Worm (Caenorhabditis elegans) whole organism, early embryonic: ENCODE measurements around the gene tni-1.

Experiments used
- B0310.2 ChIP-seq: sonication (generic microtip); optimal IDR thresholded peaks from 2 replicates; lab custom pipeline; 2016; ENCODE audit warnings: mild to moderate bottlenecking, missing genetic modification characterization, missing compliant biosample characterization
- F13C5.2 ChIP-seq: sonication (generic microtip); optimal IDR thresholded peaks from 2 replicates; lab custom pipeline; 2017; ENCODE audit warnings: mild to moderate bottlenecking, missing genetic modification characterization, inconsistent platforms, missing compliant biosample characterization
- aly-1 ChIP-seq: sonication (generic microtip); optimal IDR thresholded peaks from 2 replicates; lab custom pipeline; 2016; ENCODE audit warnings: missing genetic modification characterization, missing compliant biosample characterization
- ama-1 ChIP-seq: fragments of 150-350 bp; optimal IDR thresholded peaks from 2 replicates; lab custom pipeline; 2014
- ceh-13 ChIP-seq: fragments of 200-800 bp; sonication (Bioruptor generic); optimal IDR thresholded peaks from 2 replicates; lab custom pipeline; 2018; ENCODE audit warnings: mild to moderate bottlenecking, missing genetic modification characterization, missing compliant biosample characterization
- ceh-36 ChIP-seq: sonication (generic microtip); optimal IDR thresholded peaks from 2 replicates; lab custom pipeline; 2016; ENCODE audit warnings: missing genetic modification characterization, inconsistent platforms, missing compliant biosample characterization
- ets-7 ChIP-seq: sonication (generic microtip); optimal IDR thresholded peaks from 2 replicates; lab custom pipeline; 2016; ENCODE audit warnings: missing genotype, missing genetic modification characterization, missing compliant biosample characterization
- flt-1 ChIP-seq: fragments of 200-800 bp; sonication (Bioruptor generic); IDR thresholded peaks from 2 replicates; pipeline ENCODE4 v1.3.6; 2022; ENCODE audit warnings: missing genetic modification characterization, missing compliant biosample characterization
- hmbx-1 ChIP-seq: sonication (generic microtip); optimal IDR thresholded peaks from 2 replicates; lab custom pipeline; 2016; ENCODE audit warnings: mild to moderate bottlenecking, missing genetic modification characterization, missing compliant biosample characterization
- hmg-4 ChIP-seq: fragments of 200-800 bp; sonication (Bioruptor generic); optimal IDR thresholded peaks from 2 replicates; lab custom pipeline; 2018; ENCODE audit warnings: mild to moderate bottlenecking, missing genetic modification characterization, missing compliant biosample characterization
- hnd-1 ChIP-seq: sonication (generic microtip); optimal IDR thresholded peaks from 2 replicates; lab custom pipeline; 2016; ENCODE audit warnings: missing genetic modification characterization, missing compliant biosample characterization
- pes-1 ChIP-seq: fragments of 200-800 bp; sonication (Bioruptor generic); IDR thresholded peaks from 2 replicates; pipeline ENCODE4 v1.3.6; 2022; ENCODE audit warnings: missing genetic modification reagents, missing genetic modification characterization, missing compliant biosample characterization
- scrt-1 ChIP-seq: fragments of 200-800 bp; sonication (Bioruptor generic); IDR thresholded peaks from 2 replicates; pipeline ENCODE4 v1.3.6; 2022; ENCODE audit warnings: missing genetic modification characterization, missing compliant biosample characterization
- sea-1 ChIP-seq: fragments of 200-800 bp; sonication (Bioruptor generic); conservative IDR thresholded peaks from 2 replicates; pipeline ENCODE4 v1.3.6; 2022; ENCODE audit warnings: missing genetic modification characterization, missing compliant biosample characterization
- tbx-11 ChIP-seq: fragments of 200-800 bp; sonication (Bioruptor generic); IDR thresholded peaks from 2 replicates; pipeline ENCODE4 v1.3.6; 2022; ENCODE audit warnings: missing genetic modification characterization, missing compliant biosample characterization
- tbx-37 ChIP-seq: fragments of 200-800 bp; sonication (Bioruptor generic); conservative IDR thresholded peaks from 2 replicates; pipeline ENCODE4 v1.3.6; 2022; ENCODE audit warnings: missing genetic modification reagents, missing genetic modification characterization, missing compliant biosample characterization
- tra-4 ChIP-seq: sonication (generic microtip); optimal IDR thresholded peaks from 2 replicates; lab custom pipeline; 2017; ENCODE audit warnings: missing genetic modification characterization, missing compliant biosample characterization

The tni-1 gene

ce11 chrX:11377370-11377769, at the start of gene tni-1:
Gene tni-1 (minus strand): TSS chrX:11377470.
- TF ChIP-seq flt-1 = no peak
- no peak for TF ChIP-seq tbx-11 (GFP tag; lab: Robert Waterston, UW)
- no peak for TF ChIP-seq scrt-1 (GFP tag; lab: Robert Waterston, UW)
- TF ChIP-seq sea-1 = no peak
- no peak for TF ChIP-seq ama-1
- no peak for TF ChIP-seq B0310.2 (tag; lab: Kevin White, UChicago)
- no peak for TF ChIP-seq hnd-1 (tag; lab: Kevin White, UChicago)
- TF ChIP-seq hmbx-1 (tag; lab: Kevin White, UChicago) = no peak
- no peak for TF ChIP-seq tra-4 (tag; lab: Kevin White, UChicago)
- no peak for TF ChIP-seq ets-7 (tag; lab: Kevin White, UChicago)
- TF ChIP-seq ceh-13 (GFP tag; lab: Kevin White, UChicago) = no peak
- TF ChIP-seq pes-1 (GFP tag; lab: Robert Waterston, UW) = no peak
- no peak for TF ChIP-seq tbx-37 (GFP tag; lab: Robert Waterston, UW)
- no peak for TF ChIP-seq F13C5.2
- TF ChIP-seq hmg-4 (GFP tag; lab: Kevin White, UChicago) = no peak
- no peak for TF ChIP-seq ceh-36 (tag; lab: Kevin White, UChicago)
- no peak for TF ChIP-seq aly-1 (tag; lab: Kevin White, UChicago)

- TF ChIP-seq ama-1 = no peak
- no peak for TF ChIP-seq scrt-1 (GFP tag; lab: Robert Waterston, UW)
- no peak for TF ChIP-seq pes-1 (GFP tag; lab: Robert Waterston, UW)
- TF ChIP-seq ets-7 (tag; lab: Kevin White, UChicago) = no peak
- TF ChIP-seq tbx-11 (GFP tag; lab: Robert Waterston, UW) = no peak
- no peak for TF ChIP-seq aly-1 (tag; lab: Kevin White, UChicago)
- no peak for TF ChIP-seq F13C5.2
- no peak for TF ChIP-seq sea-1
- no peak for TF ChIP-seq tbx-37 (GFP tag; lab: Robert Waterston, UW)
- no peak for TF ChIP-seq hnd-1 (tag; lab: Kevin White, UChicago)
- TF ChIP-seq hmbx-1 (tag; lab: Kevin White, UChicago) = no peak
- TF ChIP-seq ceh-13 (GFP tag; lab: Kevin White, UChicago) = no peak
- no peak for TF ChIP-seq B0310.2 (tag; lab: Kevin White, UChicago)
- TF ChIP-seq tra-4 (tag; lab: Kevin White, UChicago) = no peak
- TF ChIP-seq hmg-4 (GFP tag; lab: Kevin White, UChicago) = no peak
Observed at ce11 chrX:11426647-11427046, 49.4 kb upstream of the tni-1 start.

- TF ChIP-seq hnd-1 (tag; lab: Kevin White, UChicago) (no peak), ets-7 (tag; lab: Kevin White, UChicago) (no peak), tra-4 (tag; lab: Kevin White, UChicago) (no peak), pes-1 (GFP tag; lab: Robert Waterston, UW) (no peak), ceh-36 (tag; lab: Kevin White, UChicago) (no peak), hmbx-1 (tag; lab: Kevin White, UChicago) (no peak), F13C5.2 (no peak)
Observed at ce11 chrX:11419988-11420387, 42.7 kb upstream of the tni-1 start, which contains the start of gene F46C3.6. Gene F46C3.6 (minus strand): TSS chrX:11420074.

ce11 chrX:11418667-11419066, 41.4 kb upstream of the tni-1 start, which contains the start of gene F46C3.2:
Gene F46C3.2 (minus strand): TSS chrX:11418767.
- TF ChIP-seq scrt-1 (GFP tag; lab: Robert Waterston, UW) (no peak), pes-1 (GFP tag; lab: Robert Waterston, UW) (no peak), F13C5.2 (no peak), ceh-13 (GFP tag; lab: Kevin White, UChicago) (no peak), aly-1 (tag; lab: Kevin White, UChicago) (no peak), sea-1 (no peak), hnd-1 (tag; lab: Kevin White, UChicago) (no peak), ceh-36 (tag; lab: Kevin White, UChicago) (no peak), tbx-37 (GFP tag; lab: Robert Waterston, UW) (no peak), hmg-4 (GFP tag; lab: Kevin White, UChicago) (no peak), ama-1 (no peak), hmbx-1 (tag; lab: Kevin White, UChicago) (no peak), B0310.2 (tag; lab: Kevin White, UChicago) (no peak), tbx-11 (GFP tag; lab: Robert Waterston, UW) (no peak), flt-1 (no peak), tra-4 (tag; lab: Kevin White, UChicago) (no peak), ets-7 (tag; lab: Kevin White, UChicago) (no peak)

- TF ChIP-seq tbx-11 (GFP tag; lab: Robert Waterston, UW) (no peak), pes-1 (GFP tag; lab: Robert Waterston, UW) (no peak), sea-1 (no peak), aly-1 (tag; lab: Kevin White, UChicago) (no peak), ceh-13 (GFP tag; lab: Kevin White, UChicago) (no peak), tbx-37 (GFP tag; lab: Robert Waterston, UW) (no peak), ama-1 (no peak), hnd-1 (tag; lab: Kevin White, UChicago) (no peak), ets-7 (tag; lab: Kevin White, UChicago) (no peak), scrt-1 (GFP tag; lab: Robert Waterston, UW) (no peak), F13C5.2 (no peak)
Observed at ce11 chrX:11414837-11415550, 37.7 kb upstream of the tni-1 start, which contains the start of gene pek-1. Gene pek-1 (minus strand): TSS chrX:11414887.

ce11 chrX:11411675-11412074, 34.4 kb upstream of the tni-1 start:
- TF ChIP-seq sea-1 (no peak), tbx-37 (GFP tag; lab: Robert Waterston, UW) (no peak), hmbx-1 (tag; lab: Kevin White, UChicago) (no peak), hnd-1 (tag; lab: Kevin White, UChicago) (no peak), hmg-4 (GFP tag; lab: Kevin White, UChicago) (no peak)

ce11 chrX:11409457-11409856, 32.2 kb upstream of the tni-1 start:
- TF ChIP-seq F13C5.2 = no peak
- TF ChIP-seq scrt-1 (GFP tag; lab: Robert Waterston, UW) = no peak
- no peak for TF ChIP-seq ama-1
- no peak for TF ChIP-seq ets-7 (tag; lab: Kevin White, UChicago)
- no peak for TF ChIP-seq tbx-11 (GFP tag; lab: Robert Waterston, UW)
- TF ChIP-seq hmbx-1 (tag; lab: Kevin White, UChicago) = no peak
- no peak for TF ChIP-seq ceh-13 (GFP tag; lab: Kevin White, UChicago)
- TF ChIP-seq hnd-1 (tag; lab: Kevin White, UChicago) = no peak
- no peak for TF ChIP-seq B0310.2 (tag; lab: Kevin White, UChicago)
- no peak for TF ChIP-seq aly-1 (tag; lab: Kevin White, UChicago)
- TF ChIP-seq pes-1 (GFP tag; lab: Robert Waterston, UW) = no peak
- no peak for TF ChIP-seq tbx-37 (GFP tag; lab: Robert Waterston, UW)
- no peak for TF ChIP-seq ceh-36 (tag; lab: Kevin White, UChicago)
- no peak for TF ChIP-seq sea-1
- TF ChIP-seq flt-1 = no peak
- TF ChIP-seq hmg-4 (GFP tag; lab: Kevin White, UChicago) = no peak
- no peak for TF ChIP-seq tra-4 (tag; lab: Kevin White, UChicago)
